Fruit fly (Drosophila melanogaster) whole organism, embryonic: ENCODE measurements around the gene CG43998.

Source experiments
- B-H2 ChIP-seq: fragments of 200-800 bp; sonication (Bioruptor generic); optimal IDR thresholded peaks from 2 replicates; lab custom pipeline; 2018; ENCODE audit warnings: missing biosample characterization, mild to moderate bottlenecking, missing genetic modification characterization
- BEAF-32 ChIP-seq: fragments of 200-800 bp; sonication (Bioruptor generic); optimal IDR thresholded peaks from 3 replicates; lab custom pipeline; 2017; ENCODE audit warnings: missing biosample characterization, missing genetic modification characterization, mild to moderate bottlenecking, moderate library complexity, missing genetic modification reagents
- CG10267 ChIP-seq: fragments of 200-800 bp; sonication (Bioruptor generic); optimal IDR thresholded peaks from 2 replicates; lab custom pipeline; 2018; ENCODE audit warnings: missing biosample characterization, mild to moderate bottlenecking, missing genetic modification characterization, moderate library complexity
- CG10543 ChIP-seq: fragments of 200-800 bp; sonication (Bioruptor generic); optimal IDR thresholded peaks from 3 replicates; lab custom pipeline; 2017; ENCODE audit warnings: missing biosample characterization, mild to moderate bottlenecking, missing genetic modification characterization, moderate library complexity
- CG12769 ChIP-seq: fragments of 200-800 bp; sonication (Bioruptor generic); optimal IDR thresholded peaks from 2 replicates; lab custom pipeline; 2019; ENCODE audit warnings: missing biosample characterization, mild to moderate bottlenecking, missing genetic modification characterization, moderate library complexity
- CG13894 ChIP-seq: fragments of 200-800 bp; sonication (Bioruptor generic); optimal IDR thresholded peaks from 3 replicates; lab custom pipeline; 2018; ENCODE audit warnings: missing biosample characterization, mild to moderate bottlenecking, missing genetic modification characterization, moderate library complexity
- CG14441 ChIP-seq: fragments of 200-800 bp; sonication (Bioruptor generic); IDR thresholded peaks from 2 replicates; pipeline ENCODE4 v1.3.6; 2022; ENCODE audit warnings: missing biosample characterization, missing genetic modification characterization
- CG15601 ChIP-seq: fragments of 200-800 bp; sonication (Bioruptor generic); optimal IDR thresholded peaks from 3 replicates; lab custom pipeline; 2019; ENCODE audit warnings: missing biosample characterization, mild to moderate bottlenecking, missing genetic modification characterization, moderate library complexity
- CG17385 ChIP-seq: fragments of 200-800 bp; sonication (Bioruptor generic); optimal IDR thresholded peaks from 3 replicates; lab custom pipeline; 2018; ENCODE audit warnings: missing biosample characterization, mild to moderate bottlenecking, missing genetic modification characterization
- CG17829 ChIP-seq: fragments of 200-800 bp; optimal IDR thresholded peaks from 2 replicates; lab custom pipeline; 2019; ENCODE audit warnings: missing biosample characterization, mild to moderate bottlenecking, missing genetic modification characterization, moderate library complexity
- CG17912 ChIP-seq: fragments of 200-800 bp; sonication (Bioruptor generic); optimal IDR thresholded peaks from 2 replicates; lab custom pipeline; 2018; ENCODE audit warnings: missing biosample characterization, mild to moderate bottlenecking, missing genetic modification characterization
- CG18619 ChIP-seq: fragments of 200-800 bp; sonication (Bioruptor generic); optimal IDR thresholded peaks from 3 replicates; lab custom pipeline; 2017; ENCODE audit warnings: missing biosample characterization, mild to moderate bottlenecking, missing genetic modification characterization
- CG34376 ChIP-seq: fragments of 200-800 bp; sonication (Bioruptor generic); optimal IDR thresholded peaks from 2 replicates; lab custom pipeline; 2018; ENCODE audit warnings: missing biosample characterization, mild to moderate bottlenecking, missing genetic modification characterization
- CG3995 ChIP-seq: fragments of 200-800 bp; sonication (Bioruptor generic); optimal IDR thresholded peaks from 3 replicates; lab custom pipeline; 2016; ENCODE audit warnings: missing biosample characterization, missing genetic modification characterization
- CG4424 ChIP-seq: fragments of 200-800 bp; sonication (Bioruptor generic); optimal IDR thresholded peaks from 3 replicates; lab custom pipeline; 2016; ENCODE audit warnings: missing biosample characterization, missing genetic modification characterization
- CG4707 ChIP-seq: fragments of 200-800 bp; sonication (Bioruptor generic); optimal IDR thresholded peaks from 2 replicates; lab custom pipeline; 2018; ENCODE audit warnings: missing biosample characterization, mild to moderate bottlenecking, missing genetic modification characterization, moderate library complexity
- CG4820 ChIP-seq: fragments of 200-800 bp; sonication (Bioruptor generic); optimal IDR thresholded peaks from 3 replicates; lab custom pipeline; 2016; ENCODE audit warnings: missing biosample characterization, missing genetic modification characterization
- CG7987 ChIP-seq: fragments of 200-800 bp; sonication (Bioruptor generic); optimal IDR thresholded peaks from 2 replicates; lab custom pipeline; 2018; ENCODE audit warnings: missing biosample characterization, mild to moderate bottlenecking, missing genetic modification characterization, moderate library complexity
- CG8290 ChIP-seq, 3 experiments: fragments of 200-800 bp; sonication (Bioruptor generic); optimal IDR thresholded peaks; 2 replicates each; lab custom pipeline; 2016 to 2019; ENCODE audit warnings: missing biosample characterization in 3 of 3, missing genetic modification characterization in 3 of 3, mild to moderate bottlenecking in 2 of 3, moderate library complexity in 1 of 3
- CG9727 ChIP-seq: fragments of 200-800 bp; sonication (Bioruptor generic); optimal IDR thresholded peaks from 3 replicates; lab custom pipeline; 2017; ENCODE audit warnings: missing biosample characterization, mild to moderate bottlenecking, missing genetic modification characterization
- CG9797 ChIP-seq: fragments of 200-800 bp; sonication (Bioruptor generic); optimal IDR thresholded peaks from 3 replicates; lab custom pipeline; 2018; ENCODE audit warnings: missing biosample characterization, mild to moderate bottlenecking, missing genetic modification characterization
- Dek ChIP-seq: fragments of 200-800 bp; sonication (Bioruptor generic); optimal IDR thresholded peaks from 3 replicates; lab custom pipeline; 2019; ENCODE audit warnings: missing biosample characterization, mild to moderate bottlenecking, missing genetic modification characterization, moderate library complexity
- Dp ChIP-seq: fragments of 200-800 bp; sonication (Bioruptor generic); optimal IDR thresholded peaks from 2 replicates; lab custom pipeline; 2018; ENCODE audit warnings: missing biosample characterization, mild to moderate bottlenecking, missing genetic modification characterization, moderate library complexity
- Eip74EF ChIP-seq, 2 experiments: fragments of 200-800 bp in 1 of 2; fragments of >200 bp in 1 of 2; sonication (Bioruptor generic) in 1 of 2; optimal IDR thresholded peaks; 2 replicates each; lab custom pipeline; 2017 to 2019; ENCODE audit warnings: missing biosample characterization in 2 of 2, missing genetic modification characterization in 2 of 2, mild to moderate bottlenecking in 1 of 2, moderate library complexity in 1 of 2
- Ets65A ChIP-seq: fragments of 200-800 bp; sonication (Bioruptor generic); peaks from one replicate; lab custom pipeline; 2016; ENCODE audit warnings: missing biosample characterization, missing genetic modification characterization
- HLHmδ ChIP-seq: fragments of 200-800 bp; sonication (Bioruptor generic); optimal IDR thresholded peaks from 2 replicates; lab custom pipeline; 2018; ENCODE audit warnings: missing biosample characterization, mild to moderate bottlenecking, missing genetic modification characterization, moderate library complexity
- Hr51 ChIP-seq, 2 experiments: fragments of 200-800 bp; sonication (Bioruptor generic); optimal IDR thresholded peaks; 2 replicates in 1 of 2; 3 replicates in 1 of 2; lab custom pipeline; 2016 to 2018; ENCODE audit warnings: missing biosample characterization in 2 of 2, missing genetic modification characterization in 2 of 2, mild to moderate bottlenecking in 1 of 2, moderate library complexity in 1 of 2
- Hr78 ChIP-seq, 2 experiments: fragments of 200-800 bp in 1 of 2; fragments of >200 bp in 1 of 2; sonication (Bioruptor generic) in 1 of 2; optimal IDR thresholded peaks; 2 replicates each; lab custom pipeline; 2017 to 2019; ENCODE audit warnings: missing biosample characterization in 2 of 2, missing genetic modification characterization in 2 of 2, mild to moderate bottlenecking in 1 of 2, moderate library complexity in 1 of 2
- Lhr ChIP-seq: fragments of 200-800 bp; sonication (Bioruptor generic); optimal IDR thresholded peaks from 3 replicates; lab custom pipeline; 2017; ENCODE audit warnings: mild to moderate bottlenecking, missing biosample characterization, missing genetic modification reagents, missing genetic modification characterization
- Med ChIP-seq: fragments of 200-800 bp; sonication (Bioruptor generic); peaks from one replicate; lab custom pipeline; 2016; ENCODE audit warnings: missing biosample characterization, missing genetic modification characterization, mild to moderate bottlenecking, inconsistent platforms, moderate library complexity
- Myb ChIP-seq: fragments of 200-800 bp; sonication (Bioruptor generic); optimal IDR thresholded peaks from 2 replicates; lab custom pipeline; 2016; ENCODE audit warnings: missing biosample characterization, missing genetic modification characterization
- PHDP ChIP-seq: fragments of 200-800 bp; sonication (Bioruptor generic); optimal IDR thresholded peaks from 3 replicates; lab custom pipeline; 2018; ENCODE audit warnings: missing biosample characterization, mild to moderate bottlenecking, missing genetic modification characterization, moderate library complexity
- Pdp1 ChIP-seq, 2 experiments: fragments of 200-800 bp; sonication (Bioruptor generic); optimal IDR thresholded peaks; 3 replicates each; lab custom pipeline; 2016; ENCODE audit warnings: missing biosample characterization in 2 of 2, missing genetic modification characterization in 2 of 2, mild to moderate bottlenecking in 1 of 2, moderate library complexity in 1 of 2
- Sry-δ ChIP-seq: fragments of 200-800 bp; sonication (Bioruptor generic); optimal IDR thresholded peaks from 2 replicates; lab custom pipeline; 2016; ENCODE audit warnings: missing biosample characterization, missing genetic modification characterization
- YL-1 ChIP-seq: fragments of 200-800 bp; sonication (Bioruptor generic); optimal IDR thresholded peaks from 3 replicates; lab custom pipeline; 2017; ENCODE audit warnings: missing biosample characterization, mild to moderate bottlenecking, missing genetic modification characterization
- aop ChIP-seq: fragments of 200-800 bp; sonication (Bioruptor generic); IDR thresholded peaks from 2 replicates; pipeline ENCODE4 v1.3.6; 2022; ENCODE audit warnings: missing biosample characterization, missing genetic modification characterization
- ash1 ChIP-seq: fragments of 200-800 bp; sonication (Bioruptor generic); optimal IDR thresholded peaks from 2 replicates; lab custom pipeline; 2018; ENCODE audit warnings: missing biosample characterization, mild to moderate bottlenecking, missing genetic modification characterization
- br ChIP-seq: fragments of >200 bp; optimal IDR thresholded peaks from 2 replicates; lab custom pipeline; 2017
- caup ChIP-seq: fragments of 200-800 bp; sonication (Bioruptor generic); optimal IDR thresholded peaks from 3 replicates; lab custom pipeline; 2017; ENCODE audit warnings: missing biosample characterization, mild to moderate bottlenecking, missing genetic modification characterization, moderate library complexity; ENCODE audit not compliant: severe bottlenecking
- ems ChIP-seq: fragments of 200-800 bp; sonication (Bioruptor generic); optimal IDR thresholded peaks from 3 replicates; lab custom pipeline; 2016; ENCODE audit warnings: missing biosample characterization, missing genetic modification characterization
- exex ChIP-seq: fragments of 200-800 bp; sonication (Bioruptor generic); optimal IDR thresholded peaks from 4 replicates; lab custom pipeline; 2018; ENCODE audit warnings: missing biosample characterization, mild to moderate bottlenecking, missing genetic modification characterization, moderate library complexity
- insv ChIP-seq, 2 experiments: fragments of 200-800 bp; sonication (Bioruptor generic); optimal IDR thresholded peaks; 3 replicates each; lab custom pipeline; 2016 to 2018; ENCODE audit warnings: missing biosample characterization in 2 of 2, missing genetic modification characterization in 2 of 2
- knrl ChIP-seq: fragments of 200-800 bp; sonication (Bioruptor generic); IDR thresholded peaks from 3 replicates; pipeline ENCODE4 v1.3.6; 2022; ENCODE audit warnings: missing biosample characterization, missing genetic modification characterization; ENCODE audit not compliant: partially characterized antibody
- pita ChIP-seq: fragments of 200-800 bp; sonication (Bioruptor generic); optimal IDR thresholded peaks from 2 replicates; lab custom pipeline; 2017; ENCODE audit warnings: missing biosample characterization, mild to moderate bottlenecking, missing genetic modification characterization
- scrt ChIP-seq: fragments of 200-800 bp; sonication (Bioruptor generic); optimal IDR thresholded peaks from 2 replicates; lab custom pipeline; 2018; ENCODE audit warnings: missing biosample characterization, mild to moderate bottlenecking, missing genetic modification characterization, moderate library complexity
- sim ChIP-seq: fragments of 200-800 bp; sonication (Bioruptor generic); IDR thresholded peaks from 2 replicates; pipeline ENCODE4 v1.3.6; 2022; ENCODE audit warnings: missing biosample characterization, missing genetic modification characterization
- sna ChIP-seq: fragments of 200-800 bp; sonication (Bioruptor generic); IDR thresholded peaks from 2 replicates; pipeline ENCODE4 v1.3.6; 2022; ENCODE audit warnings: missing biosample characterization, missing genetic modification characterization; ENCODE audit not compliant: partially characterized antibody
- so ChIP-seq: fragments of 200-800 bp; sonication (Bioruptor generic); IDR thresholded peaks from 3 replicates; pipeline ENCODE4 v1.3.6; 2022; ENCODE audit warnings: missing biosample characterization, missing genetic modification characterization

The CG43998 gene

DNA sequence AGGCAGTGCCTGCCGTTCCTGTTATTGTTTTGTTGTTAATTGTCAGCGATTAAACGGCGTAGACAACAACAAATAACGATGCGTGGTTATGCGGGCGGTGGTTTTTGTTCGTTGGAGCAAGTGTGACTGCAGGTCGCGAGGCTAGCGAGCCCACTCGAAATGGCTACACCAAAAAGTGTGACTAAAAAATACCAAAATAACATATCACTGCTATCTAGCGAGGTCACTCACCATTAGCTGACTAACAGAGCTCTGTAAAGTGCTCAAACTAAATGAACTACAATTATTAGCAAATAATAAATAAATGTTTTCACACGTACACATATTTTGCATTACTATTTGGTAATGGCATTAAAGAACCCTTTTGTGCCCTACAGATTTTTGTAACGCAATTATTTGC lies 38.9 kb downstream of the CG43998 start, which contains the start of gene Pli (continued):
- TF ChIP-seq YL-1 (GFP tag; lab: Kevin White, UChicago) (peak; percentile 14), Hr78 (GFP tag; optimal IDR thresholded peaks at IDR 0.05; lab: Kevin White, UChicago) (peak in 1 of 2 experiments; percentile 5), aop (GFP tag; lab: Robert Waterston, UW) (no peak), sim (GFP tag; lab: Robert Waterston, UW) (no peak), so (GFP tag; lab: Robert Waterston, UW) (no peak), Hr51 (GFP tag; optimal IDR thresholded peaks at IDR 0.05; lab: Kevin White, UChicago) (no peak), scrt (GFP tag; lab: Kevin White, UChicago) (peak; percentile 30), ash1 (GFP tag; lab: Kevin White, UChicago) (peak; percentile 58), pita (peak; percentile 76), Eip74EF (GFP tag; optimal IDR thresholded peaks at IDR 0.05; lab: Kevin White, UChicago) (peak in 1 of 2 experiments; percentile 40), CG9797 (GFP tag; lab: Kevin White, UChicago) (peak; percentile 93), CG17912 (GFP tag; lab: Kevin White, UChicago) (peak; percentile 30), Med (GFP tag; lab: Kevin White, UChicago) (peak; percentile 87), B-H2 (peak; percentile 55), CG10543 (peak; percentile 52), Ets65A (GFP tag; lab: Kevin White, UChicago) (peak; percentile 28), CG9727 (peak; percentile 3), CG8290 (GFP tag; optimal IDR thresholded peaks at IDR 0.05; lab: Kevin White, UChicago) (no peak), CG8290 (tag; optimal IDR thresholded peaks at IDR 0.05; lab: Kevin White, UChicago) (peak in 1 of 2 experiments; percentile 77), HLHmδ (GFP tag; lab: Kevin White, UChicago) (peak; percentile 67), CG18619 (no peak), CG34376 (peak; percentile 11), CG10267 (tag; lab: Kevin White, UChicago) (peak; percentile 61), Lhr (peak; percentile 81), CG4707 (GFP tag; lab: Kevin White, UChicago) (peak; percentile 8), ems (no peak), Dp (GFP tag; lab: Kevin White, UChicago) (peak; percentile 42), CG4820 (GFP tag; lab: Kevin White, UChicago) (no peak), CG3995 (GFP tag; lab: Kevin White, UChicago) (peak; percentile 85), CG17829 (peak; percentile 31), br (no peak), Dek (peak; percentile 36), CG17385 (GFP tag; lab: Kevin White, UChicago) (peak; percentile 7), caup (GFP tag; lab: Kevin White, UChicago) (peak; percentile 56), BEAF-32 (GFP tag; lab: Kevin White, UChicago) (peak; percentile 47), CG15601 (tag; lab: Kevin White, UChicago) (peak; percentile 49), CG12769 (tag; lab: Kevin White, UChicago) (peak; percentile 34), Pdp1 (GFP tag; optimal IDR thresholded peaks at IDR 0.05; lab: Kevin White, UChicago) (peak in 1 of 2 experiments; percentile 78), CG14441 (no peak), CG13894 (peak; percentile 66), CG4424 (peak; percentile 9), insv (GFP tag; optimal IDR thresholded peaks at IDR 0.05; lab: Kevin White, UChicago) (peak in 1 of 2 experiments; percentile 48), sna (no peak), Myb (peak; percentile 59), exex (tag; lab: Kevin White, UChicago) (peak; percentile 23), knrl (GFP tag; lab: Robert Waterston, UW) (no peak), PHDP (tag; lab: Kevin White, UChicago) (peak; percentile 18), Sry-δ (GFP tag; lab: Kevin White, UChicago) (peak; percentile 32), CG7987 (GFP tag; lab: Kevin White, UChicago) (peak; percentile 38)
